Worm (Caenorhabditis elegans) whole organism, L1 larva: Measurements from ENCODE around the gene B0454.26.
A peak's percentile ranks its signal among the peaks of the same experiment; 100 is the strongest.

Experiments
- C34B4.2 ChIP-seq: sonication (generic microtip); optimal IDR thresholded peaks from 2 replicates; lab custom pipeline; 2017; ENCODE audit warnings: mild to moderate bottlenecking, missing genetic modification characterization, missing compliant biosample characterization
- F16B12.6 ChIP-seq: fragments of 150-350 bp; optimal IDR thresholded peaks from 2 replicates; lab custom pipeline; 2014; ENCODE audit warnings: missing biosample characterization, missing genetic modification characterization
- Y116A8C.19 ChIP-seq: sonication (generic microtip); optimal IDR thresholded peaks from 2 replicates; lab custom pipeline; 2016; ENCODE audit warnings: missing compliant biosample characterization, missing genetic modification characterization, borderline replicate concordance
- blmp-1 ChIP-seq: fragments of 150-350 bp; optimal IDR thresholded peaks from 2 replicates; lab custom pipeline; 2014; ENCODE audit warnings: missing biosample characterization, missing genetic modification characterization
- ceh-63 ChIP-seq: fragments of 200-800 bp; sonication (Bioruptor generic); optimal IDR thresholded peaks from 2 replicates; lab custom pipeline; 2018; ENCODE audit warnings: mild to moderate bottlenecking, missing genetic modification characterization, missing compliant biosample characterization
- ceh-90 ChIP-seq: sonication (generic microtip); optimal IDR thresholded peaks from 2 replicates; lab custom pipeline; 2016; ENCODE audit warnings: missing genetic modification characterization, missing compliant biosample characterization
- ces-1 ChIP-seq: fragments of 150-350 bp; optimal IDR thresholded peaks from 2 replicates; lab custom pipeline; 2014; ENCODE audit warnings: missing biosample characterization, missing genetic modification reagents, missing genetic modification characterization
- dpl-1 ChIP-seq, 3 experiments: fragments of 150-350 bp in 2 of 3; sonication (generic microtip) in 1 of 3; optimal IDR thresholded peaks; 2 replicates each; lab custom pipeline; 2014 to 2017; ENCODE audit warnings: missing biosample characterization in 3 of 3, missing genetic modification characterization in 3 of 3, missing genetic modification reagents in 3 of 3
- efl-1 ChIP-seq, 4 experiments: fragments of 150-350 bp; optimal IDR thresholded peaks in 3 of 4; peaks in 1 of 4; 1 replicate in 1 of 4; 2 replicates in 3 of 4; lab custom pipeline; 2014; ENCODE audit warnings: missing biosample characterization in 2 of 4, missing genetic modification characterization in 2 of 4, missing genetic modification reagents in 2 of 4
- efl-3 ChIP-seq: fragments of 200-800 bp; sonication (Bioruptor generic); optimal IDR thresholded peaks from 2 replicates; lab custom pipeline; 2018; ENCODE audit warnings: mild to moderate bottlenecking, missing genetic modification characterization, missing compliant biosample characterization
- egl-27 ChIP-seq, 2 experiments: fragments of 150-350 bp in 1 of 2; sonication (generic microtip); optimal IDR thresholded peaks; 3 replicates each; lab custom pipeline; 2017 to 2018; ENCODE audit warnings: missing biosample characterization in 2 of 2, missing genetic modification characterization in 2 of 2, missing genetic modification reagents in 2 of 2
- elt-2 ChIP-seq: sonication (generic microtip); optimal IDR thresholded peaks from 2 replicates; lab custom pipeline; 2016; ENCODE audit warnings: missing genetic modification characterization, mild to moderate bottlenecking, inconsistent platforms, missing compliant biosample characterization, missing genetic modification reagents
- ets-5 ChIP-seq: fragments of 200-800 bp; sonication (Bioruptor generic); IDR thresholded peaks from 2 replicates; pipeline ENCODE4 v1.3.6; 2022; ENCODE audit warnings: missing genetic modification characterization, missing compliant biosample characterization
- fkh-10 ChIP-seq: sonication (generic microtip); optimal IDR thresholded peaks from 2 replicates; lab custom pipeline; 2017; ENCODE audit warnings: missing biosample characterization, missing genetic modification reagents, missing genetic modification characterization
- hlh-4 ChIP-seq: sonication (generic microtip); optimal IDR thresholded peaks from 2 replicates; lab custom pipeline; 2016; ENCODE audit warnings: mild to moderate bottlenecking, missing genetic modification characterization, missing compliant biosample characterization
- hpl-2 ChIP-seq: fragments of 150-350 bp; optimal IDR thresholded peaks from 2 replicates; lab custom pipeline; 2014; ENCODE audit warnings: missing biosample characterization, missing genetic modification reagents, missing genetic modification characterization
- irx-1 ChIP-seq: sonication (generic microtip); optimal IDR thresholded peaks from 2 replicates; lab custom pipeline; 2016; ENCODE audit warnings: missing genetic modification characterization, missing compliant biosample characterization
- lin-13 ChIP-seq: fragments of 150-350 bp; optimal IDR thresholded peaks from 2 replicates; lab custom pipeline; 2014; ENCODE audit warnings: missing biosample characterization, missing genetic modification reagents, missing genetic modification characterization
- lin-15B ChIP-seq: fragments of 150-350 bp; sonication (generic microtip); optimal IDR thresholded peaks from 3 replicates; lab custom pipeline; 2014; ENCODE audit warnings: missing biosample characterization, missing genetic modification characterization
- lir-3 ChIP-seq: sonication (generic microtip); optimal IDR thresholded peaks from 2 replicates; lab custom pipeline; 2016; ENCODE audit warnings: mild to moderate bottlenecking, missing genetic modification characterization, moderate library complexity, missing compliant biosample characterization; ENCODE audit not compliant: poor library complexity
- lsy-2 ChIP-seq, 2 experiments: fragments of 150-350 bp; optimal IDR thresholded peaks; 2 replicates each; lab custom pipeline; 2014; ENCODE audit warnings: missing biosample characterization in 2 of 2, missing genetic modification characterization in 2 of 2
- mab-9 ChIP-seq: fragments of 200-800 bp; sonication (Bioruptor generic); IDR thresholded peaks from 2 replicates; pipeline ENCODE4 v1.3.6; 2022; ENCODE audit warnings: missing genetic modification reagents, missing genetic modification characterization, missing compliant biosample characterization
- mdl-1 ChIP-seq, 2 experiments: fragments of 150-350 bp; optimal IDR thresholded peaks; 2 replicates each; lab custom pipeline; 2014 to 2017; ENCODE audit warnings: missing biosample characterization in 2 of 2, missing genetic modification characterization in 2 of 2, inconsistent platforms in 1 of 2
- nhr-47 ChIP-seq: sonication (generic microtip); optimal IDR thresholded peaks from 2 replicates; lab custom pipeline; 2016; ENCODE audit warnings: mild to moderate bottlenecking, missing genetic modification characterization, moderate library complexity, missing compliant biosample characterization
- nhr-85 ChIP-seq: sonication (generic microtip); peaks from one replicate; lab custom pipeline; 2016; ENCODE audit warnings: missing genetic modification characterization, inconsistent platforms, missing compliant biosample characterization
- pax-3 ChIP-seq: fragments of 200-800 bp; sonication (Bioruptor generic); optimal IDR thresholded peaks from 2 replicates; lab custom pipeline; 2018; ENCODE audit warnings: mild to moderate bottlenecking, missing genetic modification characterization, moderate library complexity, missing compliant biosample characterization
- rnt-1 ChIP-seq: sonication (generic microtip); optimal IDR thresholded peaks from 2 replicates; lab custom pipeline; 2016; ENCODE audit warnings: mild to moderate bottlenecking, missing genetic modification characterization, moderate library complexity, missing compliant biosample characterization
- skn-1 ChIP-seq: fragments of 150-350 bp; optimal IDR thresholded peaks from 2 replicates; lab custom pipeline; 2014; ENCODE audit warnings: missing biosample characterization, missing genetic modification characterization
- unc-130 ChIP-seq: fragments of 150-350 bp; optimal IDR thresholded peaks from 2 replicates; lab custom pipeline; 2017; ENCODE audit warnings: missing biosample characterization, missing genetic modification characterization, inconsistent platforms
- unc-86 ChIP-seq: sonication (generic microtip); optimal IDR thresholded peaks from 2 replicates; lab custom pipeline; 2016; ENCODE audit warnings: missing genetic modification characterization, missing compliant biosample characterization
- unc-98 ChIP-seq: fragments of 200-800 bp; sonication (Bioruptor generic); IDR thresholded peaks from 2 replicates; pipeline ENCODE4 v1.3.6; 2022; ENCODE audit warnings: missing genetic modification characterization, missing compliant biosample characterization
- vab-15 ChIP-seq: sonication (generic microtip); optimal IDR thresholded peaks from 2 replicates; lab custom pipeline; 2017; ENCODE audit warnings: missing genotype, mild to moderate bottlenecking, missing genetic modification characterization, missing compliant biosample characterization
- zag-1 ChIP-seq: fragments of 150-350 bp; optimal IDR thresholded peaks from 2 replicates; lab custom pipeline; 2014; ENCODE audit warnings: missing biosample characterization, missing genetic modification characterization
- ztf-11 ChIP-seq, 2 experiments: sonication (generic microtip); optimal IDR thresholded peaks; 2 replicates each; lab custom pipeline; 2016 to 2017; ENCODE audit warnings: missing genetic modification characterization in 2 of 2, missing biosample characterization in 1 of 2, missing compliant biosample characterization in 1 of 2

B0454.26 gene

ce11 chrII:3065086-3065485 lies 26.7 kb upstream of the B0454.26 start:
- TF ChIP-seq nhr-85 (peak; percentile 35), Y116A8C.19 (tag; lab: Kevin White, UChicago) (no peak), efl-1 (optimal IDR thresholded peaks at IDR 0.05; lab: Kevin White, UChicago) (no peak), efl-1 (GFP tag; optimal IDR thresholded peaks at IDR 0.05 in 1 of 2; lab: Kevin White, UChicago) (peak in 1 of 2 experiments; percentile 90), F16B12.6 (tag; lab: Kevin White, UChicago) (no peak)

ce11 chrII:3064631-3065030 lies 26.3 kb upstream of the B0454.26 start:
- TF ChIP-seq nhr-47 (tag; lab: Kevin White, UChicago) (no peak), ceh-90 (tag; lab: Kevin White, UChicago) (no peak), lsy-2 (tag; optimal IDR thresholded peaks at IDR 0.05; lab: Kevin White, UChicago) (no peak), dpl-1 (GFP tag; optimal IDR thresholded peaks at IDR 0.05; lab: Kevin White, UChicago) (no peak), fkh-10 (no peak), mab-9 (GFP tag; lab: Robert Waterston, UW) (no peak)

DNA sequence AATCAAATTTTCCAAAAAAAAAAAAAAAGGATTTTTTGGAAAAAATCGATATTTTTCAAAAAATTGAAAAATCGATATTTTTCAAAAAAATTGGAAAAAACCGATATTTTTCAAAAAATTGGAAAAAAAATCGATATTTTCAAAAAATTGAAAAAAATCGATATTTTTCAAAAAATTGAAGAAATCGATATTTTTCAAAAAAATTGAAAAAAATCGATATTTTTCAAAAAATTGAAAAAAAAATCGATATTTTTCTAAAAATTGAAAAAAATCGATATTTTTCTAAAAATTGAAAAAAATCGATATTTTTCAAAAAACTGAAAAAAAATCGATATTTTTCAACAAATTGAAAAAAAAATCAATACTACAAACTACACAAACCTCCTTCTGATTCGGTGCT lies 25.6 kb upstream of the B0454.26 start:
- TF ChIP-seq rnt-1 (tag; lab: Kevin White, UChicago) (no peak), hpl-2 (GFP tag; lab: Kevin White, UChicago) (no peak), vab-15 (tag; lab: Kevin White, UChicago) (no peak), lir-3 (tag; lab: Kevin White, UChicago) (no peak), unc-98 (GFP tag; lab: Robert Waterston, UW) (no peak), skn-1 (tag; lab: Kevin White, UChicago) (no peak), C34B4.2 (no peak), elt-2 (tag; lab: Kevin White, UChicago) (no peak), pax-3 (tag; lab: Kevin White, UChicago) (no peak), dpl-1 (GFP tag; optimal IDR thresholded peaks at IDR 0.05; lab: Kevin White, UChicago) (no peak), mdl-1 (tag; optimal IDR thresholded peaks at IDR 0.05; lab: Kevin White, UChicago) (no peak), unc-86 (tag; lab: Kevin White, UChicago) (no peak), zag-1 (tag; lab: Kevin White, UChicago) (no peak), ceh-63 (GFP tag; lab: Kevin White, UChicago) (no peak), ztf-11 (tag; optimal IDR thresholded peaks at IDR 0.05; lab: Kevin White, UChicago) (no peak), irx-1 (tag; lab: Kevin White, UChicago) (no peak)

DNA sequence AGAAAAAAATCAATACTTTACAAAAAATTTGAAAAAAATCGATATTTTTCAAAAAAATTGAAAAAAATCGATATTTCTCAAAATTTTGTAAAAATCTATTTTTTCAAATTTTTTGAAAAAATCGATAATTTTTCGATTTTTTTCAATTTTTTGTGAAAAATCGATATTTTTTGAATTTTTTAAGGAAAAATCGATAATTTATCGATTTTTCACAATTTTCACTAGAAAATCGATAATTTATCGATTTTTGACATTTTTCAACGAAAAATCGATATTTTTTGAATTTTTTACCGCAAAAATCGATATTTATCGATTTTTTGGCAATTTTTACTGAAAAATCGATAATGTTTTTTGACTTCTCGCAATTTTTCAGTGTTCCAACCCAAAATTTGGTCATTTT lies 25.0 kb upstream of the B0454.26 start:
- TF ChIP-seq ets-5 (GFP tag; lab: Robert Waterston, UW) = no peak
- no peak for TF ChIP-seq blmp-1 (tag; lab: Kevin White, UChicago)
- TF ChIP-seq mdl-1 (tag; optimal IDR thresholded peaks at IDR 0.05; lab: Kevin White, UChicago) = no peak
- no peak for TF ChIP-seq lin-13 (GFP tag; lab: Kevin White, UChicago)
- no peak for TF ChIP-seq ces-1 (GFP tag; lab: Kevin White, UChicago)
- TF ChIP-seq egl-27 (tag; optimal IDR thresholded peaks at IDR 0.05; lab: Kevin White, UChicago) = no peak
- no peak for TF ChIP-seq lin-15B (tag; lab: Kevin White, UChicago)
- no peak for TF ChIP-seq efl-3
- TF ChIP-seq dpl-1 (GFP tag; optimal IDR thresholded peaks at IDR 0.05; lab: Kevin White, UChicago) = no peak
- TF ChIP-seq ceh-63 (GFP tag; lab: Kevin White, UChicago) = no peak
- no peak for TF ChIP-seq vab-15 (tag; lab: Kevin White, UChicago)
- TF ChIP-seq hlh-4 (tag; lab: Kevin White, UChicago) = no peak
- TF ChIP-seq unc-130 (tag; lab: Kevin White, UChicago) = no peak
- TF ChIP-seq lsy-2 (tag; optimal IDR thresholded peaks at IDR 0.05; lab: Kevin White, UChicago) = no peak
